Worm (Caenorhabditis elegans): ENCODE data around the gene ttr-42.

DNA sequence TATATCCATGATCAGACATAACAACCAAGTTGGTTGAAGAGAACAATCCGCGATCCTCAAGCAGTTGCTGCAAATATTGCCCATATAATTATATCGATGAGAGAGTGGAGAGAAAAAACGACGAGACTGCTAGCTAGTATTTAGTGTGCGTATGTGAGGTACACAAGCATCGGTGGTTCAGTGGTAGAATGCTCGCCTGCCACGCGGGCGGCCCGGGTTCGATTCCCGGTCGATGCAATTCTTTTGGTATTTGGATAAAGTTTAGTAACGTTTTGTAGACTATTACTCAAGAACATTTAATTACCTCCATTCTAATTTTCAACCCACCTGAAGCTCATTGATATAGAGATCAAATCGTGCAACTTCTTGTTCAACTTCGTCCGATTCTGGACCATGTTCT is 35.5 kb downstream of the ttr-42 start:
- peak; percentile 84 for TF ChIP-seq dao-5 (tag; optimal IDR thresholded peaks at IDR 0.05)
- TF ChIP-seq him-1 (tag; optimal IDR thresholded peaks at IDR 0.05) = peak; percentile 56
- peak; percentile 45 for TF ChIP-seq W03F9.2 (tag; optimal IDR thresholded peaks at IDR 0.05)

Data from whole organism, L4/young adult.